Fruit fly (Drosophila melanogaster): ENCODE results near the gene CG5149.
A peak's percentile ranks its signal among the peaks of the same experiment; 100 is the strongest.

The CG5149 gene

DNA sequence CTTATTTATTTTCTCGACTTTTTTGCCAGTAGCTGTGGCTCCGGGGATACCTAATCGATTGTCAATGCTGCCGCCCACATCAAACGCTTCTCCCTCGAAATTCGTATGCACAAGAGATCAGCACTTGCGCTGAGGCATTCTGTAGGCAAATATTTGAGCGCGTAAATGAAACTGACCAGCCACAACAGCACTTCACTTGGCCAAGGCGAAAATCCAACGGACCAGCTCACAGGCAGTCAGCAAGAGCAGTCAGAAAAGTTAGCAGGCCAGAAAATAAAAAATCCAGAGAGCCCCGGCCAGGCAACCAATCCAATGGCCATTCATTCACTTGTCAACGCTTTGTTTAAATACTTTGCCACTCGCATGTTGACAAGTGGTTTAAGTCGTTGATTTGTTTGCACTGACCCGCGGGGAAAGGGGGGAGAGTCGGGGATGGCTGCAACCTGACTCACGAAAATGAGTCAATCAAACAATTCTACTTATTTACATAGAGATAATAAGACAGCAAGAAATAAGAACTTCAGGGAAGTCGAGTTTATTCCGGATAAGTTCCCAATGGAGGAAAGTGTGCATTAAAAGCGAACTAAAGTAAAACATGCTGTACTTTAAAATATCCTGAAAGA, 48.5 kb downstream of the CG5149 start (continued):
- TF ChIP-seq otp (GFP tag; IDR thresholded peaks at IDR 0.05) = peak; percentile 64; the same call in 2 of the 3 replicates
- TF ChIP-seq Blimp-1 (GFP tag; optimal IDR thresholded peaks at IDR 0.05) = peak; percentile 39
- TF ChIP-seq Ada2b (GFP tag; IDR thresholded peaks at IDR 0.05) = no peak
- TF ChIP-seq bab2 (GFP tag; optimal IDR thresholded peaks at IDR 0.05) = peak; percentile 42
- no peak for TF ChIP-seq PHDP (tag; optimal IDR thresholded peaks at IDR 0.05)
- TF ChIP-seq Ets65A (GFP tag) = peak; percentile 90
- peak; percentile 34 for TF ChIP-seq Kr (GFP tag; optimal IDR thresholded peaks at IDR 0.05)
- TF ChIP-seq vvl (GFP tag; IDR thresholded peaks at IDR 0.05) = 0 out of 2 replicates have a peak, but pooled peaks have one; percentile 10
- TF ChIP-seq corto (GFP tag; optimal IDR thresholded peaks at IDR 0.05) = no peak
- peak; percentile 20 for TF ChIP-seq btn (GFP tag; optimal IDR thresholded peaks at IDR 0.05)
- no peak for TF ChIP-seq CG31224 (GFP tag; IDR thresholded peaks at IDR 0.05)
- peak; percentile 33 for TF ChIP-seq CG7987 (GFP tag; optimal IDR thresholded peaks at IDR 0.05)
- no peak for TF ChIP-seq Rfx (GFP tag; IDR thresholded peaks at IDR 0.05)
- no peak for TF ChIP-seq gro (GFP tag; optimal IDR thresholded peaks at IDR 0.05)
- TF ChIP-seq Poxn (GFP tag; IDR thresholded peaks at IDR 0.05) = no peak
- TF ChIP-seq E2f1 (GFP tag; IDR thresholded peaks at IDR 0.05) = no peak
- no peak for TF ChIP-seq Taf1 (GFP tag; IDR thresholded peaks at IDR 0.05)
- peak; percentile 3 for TF ChIP-seq CG13424 (tag; optimal IDR thresholded peaks at IDR 0.05)
- TF ChIP-seq Hr39 (optimal IDR thresholded peaks at IDR 0.05) = no peak
- TF ChIP-seq Six4 (GFP tag; optimal IDR thresholded peaks at IDR 0.05) = no peak
- no peak for TF ChIP-seq Trl (optimal IDR thresholded peaks at IDR 0.05)
- TF ChIP-seq Trl (GFP tag; optimal IDR thresholded peaks at IDR 0.05) = peak; percentile 48
- peak; percentile 57 for TF ChIP-seq CG10209 (GFP tag; optimal IDR thresholded peaks at IDR 0.05)
- peak; percentile 22 for TF ChIP-seq nerfin-1 (tag; optimal IDR thresholded peaks at IDR 0.05)
- peak; percentile 11 for TF ChIP-seq CG8281 (tag; optimal IDR thresholded peaks at IDR 0.05)
- peak; percentile 34 for TF ChIP-seq tio (GFP tag; optimal IDR thresholded peaks at IDR 0.05)
- TF ChIP-seq sr (GFP tag; IDR thresholded peaks at IDR 0.05) = no peak
- TF ChIP-seq CG2678 (tag; optimal IDR thresholded peaks at IDR 0.05) = peak; percentile 22
- peak; percentile 36; the same call in 1 of the 2 replicates for TF ChIP-seq CG10959 (GFP tag; IDR thresholded peaks at IDR 0.05)
- TF ChIP-seq wdn (GFP tag; IDR thresholded peaks at IDR 0.05) = no peak
- 0 out of 3 replicates have a peak, but pooled peaks have one; percentile 26 for TF ChIP-seq gce (GFP tag; IDR thresholded peaks at IDR 0.05)
- peak; percentile 40; the same call in 1 of the 2 replicates for TF ChIP-seq crol (GFP tag; IDR thresholded peaks at IDR 0.05)
- no peak for TF ChIP-seq vnd (GFP tag; IDR thresholded peaks at IDR 0.05; ENCODE audit: partially characterized antibody)
- TF ChIP-seq aop (GFP tag; IDR thresholded peaks at IDR 0.05) = no peak
- TF ChIP-seq CG10274 (GFP tag; optimal IDR thresholded peaks at IDR 0.05) = no peak
- no peak for TF ChIP-seq Hr78 (GFP tag; optimal IDR thresholded peaks at IDR 0.05)
- TF ChIP-seq ssp (GFP tag; IDR thresholded peaks at IDR 0.05) = no peak
- no peak for TF ChIP-seq CG17612 (GFP tag; IDR thresholded peaks at IDR 0.05)
- peak; percentile 28 for TF ChIP-seq ATbp (GFP tag; optimal IDR thresholded peaks at IDR 0.05)
- no peak for TF ChIP-seq CG8388 (GFP tag; optimal IDR thresholded peaks at IDR 0.05)
- TF ChIP-seq HLH4C (GFP tag; IDR thresholded peaks at IDR 0.05; ENCODE audit: partially characterized antibody) = no peak
- TF ChIP-seq CG6175 (GFP tag; IDR thresholded peaks at IDR 0.05) = no peak

Data from whole organism, embryonic.